In the genomic region with DNA sequence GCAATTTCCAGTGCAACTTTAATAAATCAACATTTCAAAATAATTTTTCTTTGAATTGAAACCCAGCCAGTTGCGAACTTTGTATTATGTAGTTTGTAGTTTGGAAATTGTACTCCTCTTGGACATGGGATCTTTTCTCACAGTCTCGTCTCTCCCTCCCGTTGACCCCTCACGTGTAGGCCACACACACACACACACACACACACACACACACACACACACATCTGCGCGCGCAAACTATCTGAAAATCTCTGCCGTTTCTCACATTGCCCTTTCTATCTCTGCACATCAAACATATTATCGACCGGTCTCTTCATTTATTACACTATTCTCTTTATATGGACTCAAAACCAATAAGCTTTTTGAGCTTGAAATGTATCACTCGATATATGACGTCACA, we compare ENCODE assay signal across 4 worm cellular contexts.
TF ChIP-seq lines count a peak whose summit lies in the region.

A gene (plus strand): TSS at position 205 of the 400 bp plus-strand sequence.

TF ChIP-seq in whole organism, L1 larva, 84 proteins besides CTCF, POLR2A, EP300 and RAD21 (continues in another document):
- no peak for TF ChIP-seq ceh-8 (GFP tag; optimal IDR thresholded peaks at IDR 0.05; lab: Kevin White, UChicago)
- TF ChIP-seq nhr-77 (tag; optimal IDR thresholded peaks at IDR 0.05; lab: Kevin White, UChicago): no peak
- TF ChIP-seq nhr-90 (tag; optimal IDR thresholded peaks at IDR 0.05; lab: Kevin White, UChicago; ENCODE audit: poor library complexity): no peak
- TF ChIP-seq hlh-4 (tag; optimal IDR thresholded peaks at IDR 0.05; lab: Kevin White, UChicago): no peak
- TF ChIP-seq nhr-84 (tag; optimal IDR thresholded peaks at IDR 0.05; lab: Kevin White, UChicago): no peak
- TF ChIP-seq nhr-20 (tag; optimal IDR thresholded peaks at IDR 0.05; lab: Kevin White, UChicago): no peak
- no peak for TF ChIP-seq sptf-1 (tag; optimal IDR thresholded peaks at IDR 0.05; lab: Kevin White, UChicago)
- no peak for TF ChIP-seq dpl-1 (GFP tag; optimal IDR thresholded peaks at IDR 0.05; lab: Kevin White, UChicago)
- no peak for TF ChIP-seq fkh-4 (tag; optimal IDR thresholded peaks at IDR 0.05; lab: Kevin White, UChicago; ENCODE audit: borderline replicate concordance)
- no peak for TF ChIP-seq skn-1 (tag; optimal IDR thresholded peaks at IDR 0.05; lab: Kevin White, UChicago)
- TF ChIP-seq jun-1 (tag; optimal IDR thresholded peaks at IDR 0.05; lab: Kevin White, UChicago): no peak
- no peak for TF ChIP-seq elt-2 (tag; optimal IDR thresholded peaks at IDR 0.05; lab: Kevin White, UChicago)
- no peak for TF ChIP-seq alr-1 (tag; optimal IDR thresholded peaks at IDR 0.05; lab: Kevin White, UChicago; ENCODE audit: borderline replicate concordance)
- no peak for TF ChIP-seq mab-9 (GFP tag; IDR thresholded peaks at IDR 0.05; lab: Robert Waterston, UW)
- no peak for TF ChIP-seq irx-1 (tag; optimal IDR thresholded peaks at IDR 0.05; lab: Kevin White, UChicago)
- no peak for TF ChIP-seq egl-13 (tag; optimal IDR thresholded peaks at IDR 0.05; lab: Kevin White, UChicago)
- TF ChIP-seq snu-23 (GFP tag; optimal IDR thresholded peaks at IDR 0.05; lab: Kevin White, UChicago): no peak
- no peak for TF ChIP-seq egl-27 (tag; optimal IDR thresholded peaks at IDR 0.05; lab: Kevin White, UChicago)
- TF ChIP-seq nhr-11 (tag; optimal IDR thresholded peaks at IDR 0.05; lab: Kevin White, UChicago): no peak
- TF ChIP-seq ceh-90 (tag; optimal IDR thresholded peaks at IDR 0.05; lab: Kevin White, UChicago): no peak
- TF ChIP-seq nhr-71 (tag; optimal IDR thresholded peaks at IDR 0.05; lab: Kevin White, UChicago): no peak
- peak; percentile 67 for TF ChIP-seq nhr-85 (tag; lab: Kevin White, UChicago)
- TF ChIP-seq C34B4.2 (tag; optimal IDR thresholded peaks at IDR 0.05; lab: Kevin White, UChicago): no peak

TF ChIP-seq in whole organism, L4 larva, 104 proteins besides CTCF, POLR2A, EP300 and RAD21:
- TF ChIP-seq ces-1 (GFP tag; optimal IDR thresholded peaks at IDR 0.05; lab: Kevin White, UChicago) (no peak), dmd-8 (GFP tag; IDR thresholded peaks at IDR 0.05; lab: Robert Waterston, UW) (no peak), nhr-28 (tag; optimal IDR thresholded peaks at IDR 0.05; lab: Kevin White, UChicago) (peak; percentile 53), R02D3.7 (tag; optimal IDR thresholded peaks at IDR 0.05; lab: Kevin White, UChicago) (no peak), arid-1 (GFP tag; conservative IDR thresholded peaks at IDR 0.05; lab: Robert Waterston, UW) (no peak)
TF ChIP-seq in whole organism, L4 larva: peak in this region for 1.

TF ChIP-seq in whole organism, late embryonic, 69 proteins besides CTCF, POLR2A, EP300 and RAD21:
- no peak for TF ChIP-seq nhr-232 (tag; optimal IDR thresholded peaks at IDR 0.05; lab: Kevin White, UChicago)
- peak; percentile 48 for TF ChIP-seq hlh-30 (tag; optimal IDR thresholded peaks at IDR 0.05; lab: Kevin White, UChicago; ENCODE audit: insufficient read depth)

TF ChIP-seq in whole organism, mixed stage, embryonic, 35 proteins besides CTCF, POLR2A, EP300 and RAD21:
- no peak for TF ChIP-seq ceh-83 (GFP tag; optimal IDR thresholded peaks at IDR 0.05; lab: Kevin White, UChicago)
- TF ChIP-seq mab-5 (tag; optimal IDR thresholded peaks at IDR 0.05; lab: Kevin White, UChicago): no peak
- no peak for TF ChIP-seq elt-1 (tag; optimal IDR thresholded peaks at IDR 0.05; lab: Kevin White, UChicago; ENCODE audit: borderline replicate concordance, insufficient read depth)
- TF ChIP-seq unc-39 (tag; optimal IDR thresholded peaks at IDR 0.05; lab: Kevin White, UChicago): no peak
- TF ChIP-seq flh-1 (GFP tag; optimal IDR thresholded peaks at IDR 0.05; lab: Kevin White, UChicago): no peak
- no peak for TF ChIP-seq bed-3 (GFP tag; optimal IDR thresholded peaks at IDR 0.05; lab: Kevin White, UChicago)
- no peak for TF ChIP-seq ceh-43 (GFP tag; optimal IDR thresholded peaks at IDR 0.05; lab: Kevin White, UChicago)
- no peak for TF ChIP-seq sem-2 (GFP tag; optimal IDR thresholded peaks at IDR 0.05; lab: Kevin White, UChicago)
- TF ChIP-seq pha-4 (tag; optimal IDR thresholded peaks at IDR 0.05; lab: Kevin White, UChicago): no peak
- TF ChIP-seq nhr-2 (tag; optimal IDR thresholded peaks at IDR 0.05; lab: Kevin White, UChicago): peak; percentile 60
- no peak for TF ChIP-seq blmp-1 (tag; optimal IDR thresholded peaks at IDR 0.05; lab: Kevin White, UChicago)
- peak; percentile 14 for TF ChIP-seq cnd-1 (tag; optimal IDR thresholded peaks at IDR 0.05; lab: Kevin White, UChicago)
- no peak for TF ChIP-seq M03D4.4 (tag; optimal IDR thresholded peaks at IDR 0.05; lab: Kevin White, UChicago)
- peak; percentile 45 for TF ChIP-seq sptf-1 (tag; optimal IDR thresholded peaks at IDR 0.05; lab: Kevin White, UChicago)
- peak; percentile 12 for TF ChIP-seq ceh-39 (tag; optimal IDR thresholded peaks at IDR 0.05; lab: Kevin White, UChicago)
- TF ChIP-seq nhr-28 (tag; optimal IDR thresholded peaks at IDR 0.05; lab: Kevin White, UChicago): no peak
- no peak for TF ChIP-seq mep-1 (tag; optimal IDR thresholded peaks at IDR 0.05; lab: Kevin White, UChicago)
- peak; percentile 41 for TF ChIP-seq nhr-12 (tag; optimal IDR thresholded peaks at IDR 0.05; lab: Kevin White, UChicago)
TF ChIP-seq in whole organism, mixed stage, embryonic: peak in this region for 5.
